Worm (Caenorhabditis elegans) whole organism, young adult: ENCODE measurements around the gene F59A6.11.
A peak's percentile ranks its signal among the peaks of the same experiment; 100 is the strongest.

ENCODE experiments used
- B0336.3 ChIP-seq: fragments of 200-800 bp; sonication (Bioruptor generic); IDR thresholded peaks from 2 replicates; pipeline ENCODE4 v1.3.6; 2022; ENCODE audit warnings: missing genetic modification characterization, missing compliant biosample characterization
- C06A6.2 ChIP-seq: fragments of 200-800 bp; sonication (Bioruptor generic); conservative IDR thresholded peaks from 2 replicates; pipeline ENCODE4 v1.3.6; 2022; ENCODE audit warnings: missing genetic modification characterization, missing compliant biosample characterization
- F10E7.11 ChIP-seq: sonication (generic microtip); optimal IDR thresholded peaks from 2 replicates; lab custom pipeline; 2017; ENCODE audit warnings: mild to moderate bottlenecking, missing genetic modification characterization, moderate library complexity, missing compliant biosample characterization
- F49E8.2 ChIP-seq: sonication (generic microtip); optimal IDR thresholded peaks from 3 replicates; lab custom pipeline; 2017; ENCODE audit warnings: missing genetic modification characterization, mild to moderate bottlenecking, missing compliant biosample characterization, antibody characterized with exemption, moderate library complexity; ENCODE audit not compliant: insufficient read depth
- F57C9.4 ChIP-seq: sonication (generic microtip); optimal IDR thresholded peaks from 2 replicates; lab custom pipeline; 2017; ENCODE audit warnings: mild to moderate bottlenecking, missing genetic modification characterization, missing compliant biosample characterization
- T07F8.4 ChIP-seq: sonication (generic microtip); optimal IDR thresholded peaks from 2 replicates; lab custom pipeline; 2016; ENCODE audit warnings: mild to moderate bottlenecking, missing genetic modification characterization, moderate library complexity, missing compliant biosample characterization
- Y53F4B.3 ChIP-seq: fragments of 200-800 bp; sonication (Bioruptor generic); IDR thresholded peaks from 2 replicates; pipeline ENCODE4 v1.3.6; 2022; ENCODE audit warnings: missing genetic modification reagents, missing genetic modification characterization, missing compliant biosample characterization
- Y56A3A.18 ChIP-seq: fragments of 200-800 bp; sonication (Bioruptor generic); IDR thresholded peaks from 2 replicates; pipeline ENCODE4 v1.3.6; 2022; ENCODE audit warnings: missing genetic modification reagents, missing genetic modification characterization, missing compliant biosample characterization
- ZK185.1 ChIP-seq: sonication (generic microtip); optimal IDR thresholded peaks from 2 replicates; lab custom pipeline; 2016; ENCODE audit warnings: mild to moderate bottlenecking, missing genetic modification characterization, missing compliant biosample characterization; ENCODE audit not compliant: poor library complexity, severe bottlenecking
- aptf-2 ChIP-seq: fragments of 200-800 bp; sonication (Bioruptor generic); conservative IDR thresholded peaks from 2 replicates; pipeline ENCODE4 v1.3.6; 2022; ENCODE audit warnings: missing genetic modification reagents, missing genetic modification characterization, missing compliant biosample characterization
- athp-1 ChIP-seq: sonication (generic microtip); optimal IDR thresholded peaks from 2 replicates; lab custom pipeline; 2017; ENCODE audit warnings: mild to moderate bottlenecking, missing genetic modification characterization, missing compliant biosample characterization
- attf-3 ChIP-seq: fragments of 200-800 bp; sonication (Bioruptor generic); conservative IDR thresholded peaks from 2 replicates; pipeline ENCODE4 v1.3.6; 2022; ENCODE audit warnings: missing genetic modification reagents, missing genetic modification characterization, missing compliant biosample characterization
- attf-6 ChIP-seq: fragments of 200-800 bp; sonication (Bioruptor generic); IDR thresholded peaks from 2 replicates; pipeline ENCODE4 v1.3.6; 2022; ENCODE audit warnings: missing genetic modification reagents, missing genetic modification characterization, missing compliant biosample characterization
- cebp-1 ChIP-seq, 2 experiments: fragments of 200-800 bp in 1 of 2; sonication (Bioruptor generic) in 1 of 2; sonication (generic microtip) in 1 of 2; IDR thresholded peaks in 1 of 2; optimal IDR thresholded peaks in 1 of 2; 2 replicates each; pipeline versions ENCODE4 v1.3.6 to Lab custom; 2017 to 2022; ENCODE audit warnings: missing compliant biosample characterization in 2 of 2, missing genetic modification characterization in 2 of 2, mild to moderate bottlenecking in 1 of 2, missing genetic modification reagents in 1 of 2, moderate library complexity in 1 of 2
- ceh-27 ChIP-seq: fragments of 200-800 bp; sonication (Bioruptor generic); optimal IDR thresholded peaks from 2 replicates; lab custom pipeline; 2018; ENCODE audit warnings: mild to moderate bottlenecking, missing genetic modification characterization, moderate library complexity, missing compliant biosample characterization
- ceh-79 ChIP-seq: sonication (generic microtip); optimal IDR thresholded peaks from 2 replicates; lab custom pipeline; 2017; ENCODE audit warnings: mild to moderate bottlenecking, missing genetic modification characterization, missing compliant biosample characterization
- dpff-1 ChIP-seq: sonication (generic microtip); optimal IDR thresholded peaks from 2 replicates; lab custom pipeline; 2017; ENCODE audit warnings: mild to moderate bottlenecking, missing genetic modification characterization, missing compliant biosample characterization
- dpl-1 ChIP-seq: fragments of 150-350 bp; optimal IDR thresholded peaks from 2 replicates; lab custom pipeline; 2014; ENCODE audit warnings: missing biosample characterization, missing genetic modification reagents, missing genetic modification characterization
- egl-18 ChIP-seq: fragments of 200-800 bp; sonication (Bioruptor generic); IDR thresholded peaks from 2 replicates; pipeline ENCODE4 v1.3.6; 2022; ENCODE audit warnings: missing genetic modification reagents, missing genetic modification characterization, missing compliant biosample characterization
- egl-44 ChIP-seq: fragments of 200-800 bp; sonication (Bioruptor generic); IDR thresholded peaks from 2 replicates; pipeline ENCODE4 v1.3.6; 2022; ENCODE audit warnings: missing genetic modification reagents, missing genetic modification characterization, missing compliant biosample characterization
- egrh-3 ChIP-seq: fragments of 200-800 bp; sonication (Bioruptor generic); IDR thresholded peaks from 2 replicates; pipeline ENCODE4 v1.3.6; 2022; ENCODE audit warnings: missing genetic modification reagents, missing genetic modification characterization, missing compliant biosample characterization
- fkh-3 ChIP-seq: sonication (generic microtip); optimal IDR thresholded peaks from 2 replicates; lab custom pipeline; 2016; ENCODE audit warnings: mild to moderate bottlenecking, missing genetic modification characterization, missing compliant biosample characterization
- lin-35 ChIP-seq, 3 experiments: fragments of 150-350 bp in 2 of 3; sonication (generic microtip) in 1 of 3; optimal IDR thresholded peaks; 2 replicates each; lab custom pipeline; 2014 to 2018; ENCODE audit warnings: missing biosample characterization in 3 of 3, missing genetic modification characterization in 3 of 3, missing genetic modification reagents in 3 of 3
- lin-40 ChIP-seq: sonication (generic microtip); optimal IDR thresholded peaks from 2 replicates; lab custom pipeline; 2016; ENCODE audit warnings: missing genetic modification characterization, mild to moderate bottlenecking, missing compliant biosample characterization, missing genotype, missing genetic modification reagents
- lin-54 ChIP-seq: fragments of 200-800 bp; sonication (Bioruptor generic); optimal IDR thresholded peaks from 2 replicates; lab custom pipeline; 2018; ENCODE audit warnings: mild to moderate bottlenecking, missing genetic modification characterization, missing compliant biosample characterization
- lir-1 ChIP-seq: fragments of 200-800 bp; sonication (Bioruptor generic); conservative IDR thresholded peaks from 2 replicates; pipeline ENCODE4 v1.3.6; 2022; ENCODE audit warnings: missing genetic modification reagents, missing genetic modification characterization, missing compliant biosample characterization
- lsl-1 ChIP-seq: fragments of 200-800 bp; sonication (Bioruptor generic); optimal IDR thresholded peaks from 2 replicates; lab custom pipeline; 2018; ENCODE audit warnings: mild to moderate bottlenecking, missing genetic modification characterization, moderate library complexity, missing compliant biosample characterization
- lsy-27 ChIP-seq: sonication (generic microtip); optimal IDR thresholded peaks from 2 replicates; lab custom pipeline; 2017; ENCODE audit warnings: missing genetic modification characterization, mild to moderate bottlenecking, missing compliant biosample characterization, antibody characterized with exemption, missing genotype, borderline replicate concordance; ENCODE audit not compliant: insufficient read depth
- madf-8 ChIP-seq: fragments of 200-800 bp; sonication (Bioruptor generic); conservative IDR thresholded peaks from 2 replicates; pipeline ENCODE4 v1.3.6; 2022; ENCODE audit warnings: missing genetic modification reagents, missing genetic modification characterization, missing compliant biosample characterization
- mel-28 ChIP-seq: sonication (generic microtip); optimal IDR thresholded peaks from 2 replicates; lab custom pipeline; 2016; ENCODE audit warnings: borderline replicate concordance, mild to moderate bottlenecking, missing genetic modification characterization, missing compliant biosample characterization
- nfya-2 ChIP-seq: fragments of 200-800 bp; sonication (Bioruptor generic); IDR thresholded peaks from 2 replicates; pipeline ENCODE4 v1.3.6; 2022; ENCODE audit warnings: missing genetic modification reagents, missing genetic modification characterization, missing compliant biosample characterization
- nfyb-1 ChIP-seq: fragments of 200-800 bp; sonication (Bioruptor generic); IDR thresholded peaks from 2 replicates; pipeline ENCODE4 v1.3.6; 2022; ENCODE audit warnings: missing genetic modification reagents, missing genetic modification characterization, missing compliant biosample characterization
- nhr-120 ChIP-seq: fragments of 200-800 bp; sonication (Bioruptor generic); IDR thresholded peaks from 2 replicates; pipeline ENCODE4 v1.3.6; 2022; ENCODE audit warnings: missing genetic modification characterization, missing compliant biosample characterization
- nhr-179 ChIP-seq: sonication (generic microtip); optimal IDR thresholded peaks from 2 replicates; lab custom pipeline; 2016; ENCODE audit warnings: mild to moderate bottlenecking, missing genetic modification characterization, missing compliant biosample characterization
- nhr-27 ChIP-seq: fragments of 200-800 bp; sonication (Bioruptor generic); optimal IDR thresholded peaks from 2 replicates; lab custom pipeline; 2018; ENCODE audit warnings: mild to moderate bottlenecking, missing genetic modification characterization, moderate library complexity, missing compliant biosample characterization
- nhr-80 ChIP-seq: sonication (generic microtip); optimal IDR thresholded peaks from 2 replicates; lab custom pipeline; 2016; ENCODE audit warnings: missing genetic modification characterization, missing compliant biosample characterization
- nhr-90 ChIP-seq: sonication (generic microtip); optimal IDR thresholded peaks from 2 replicates; lab custom pipeline; 2016; ENCODE audit warnings: missing genotype, mild to moderate bottlenecking, missing genetic modification characterization, missing compliant biosample characterization
- rcor-1 ChIP-seq: fragments of 200-800 bp; sonication (Bioruptor generic); IDR thresholded peaks from 2 replicates; pipeline ENCODE4 v1.3.6; 2022; ENCODE audit warnings: missing genetic modification reagents, missing genetic modification characterization, missing compliant biosample characterization
- repo-1 ChIP-seq: sonication (generic microtip); optimal IDR thresholded peaks from 2 replicates; lab custom pipeline; 2017; ENCODE audit warnings: mild to moderate bottlenecking, missing genetic modification characterization, missing compliant biosample characterization
- snpc-1.1 ChIP-seq: sonication (generic microtip); optimal IDR thresholded peaks from 2 replicates; lab custom pipeline; 2017; ENCODE audit warnings: missing genetic modification characterization, mild to moderate bottlenecking, missing compliant biosample characterization, antibody characterized with exemption, moderate library complexity, missing genotype, missing genetic modification reagents; ENCODE audit not compliant: insufficient read depth
- tbp1 ChIP-seq: fragments of 200-800 bp; sonication (Bioruptor generic); optimal IDR thresholded peaks from 2 replicates; lab custom pipeline; 2018; ENCODE audit warnings: mild to moderate bottlenecking, missing genetic modification characterization, missing compliant biosample characterization
- tbx-9 ChIP-seq: sonication (generic microtip); optimal IDR thresholded peaks from 2 replicates; lab custom pipeline; 2016; ENCODE audit warnings: borderline replicate concordance, missing genetic modification characterization, inconsistent platforms, missing compliant biosample characterization
- tlf-1 ChIP-seq: fragments of 200-800 bp; sonication (Bioruptor generic); optimal IDR thresholded peaks from 2 replicates; lab custom pipeline; 2018; ENCODE audit warnings: mild to moderate bottlenecking, missing genetic modification characterization, missing compliant biosample characterization
- unc-130 ChIP-seq: sonication (generic microtip); optimal IDR thresholded peaks from 2 replicates; lab custom pipeline; 2016; ENCODE audit warnings: missing genetic modification reagents, missing genetic modification characterization, missing compliant biosample characterization
- unc-62 ChIP-seq: fragments of 150-350 bp; optimal IDR thresholded peaks from 2 replicates; lab custom pipeline; 2014; ENCODE audit warnings: missing biosample characterization, missing genetic modification reagents, missing genetic modification characterization
- ztf-25 ChIP-seq: fragments of 200-800 bp; sonication (Bioruptor generic); IDR thresholded peaks from 2 replicates; pipeline ENCODE4 v1.3.6; 2022; ENCODE audit warnings: missing genetic modification reagents, missing genetic modification characterization, missing compliant biosample characterization
- ztf-26 ChIP-seq: sonication (generic microtip); optimal IDR thresholded peaks from 2 replicates; lab custom pipeline; 2017; ENCODE audit warnings: missing genetic modification characterization, missing compliant biosample characterization

The F59A6.11 gene

DNA sequence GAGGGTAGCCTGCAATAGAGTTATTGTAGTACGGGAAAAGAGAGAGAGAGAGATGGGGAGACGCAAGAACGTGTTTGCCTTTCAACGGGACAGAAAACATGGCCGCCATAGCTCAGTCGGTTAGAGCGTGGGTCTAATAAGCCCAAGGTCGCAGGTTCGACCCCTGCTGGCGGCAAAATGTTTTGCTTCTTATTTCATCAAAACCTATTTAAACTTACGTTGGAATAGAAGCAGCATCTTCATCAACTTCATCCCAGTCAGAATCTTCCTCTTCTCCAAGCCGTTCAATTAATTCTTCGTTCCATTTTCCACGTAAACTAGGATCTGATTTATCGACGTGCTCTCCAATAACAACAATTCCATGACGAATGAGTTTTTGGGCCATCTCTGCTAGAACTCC, 34.1 kb upstream of the F59A6.11 start (continued):
- peak; percentile 24 for TF ChIP-seq nhr-80 (tag; lab: Kevin White, UChicago)
- TF ChIP-seq B0336.3 (GFP tag; lab: Robert Waterston, UW), result peak; percentile 79
- TF ChIP-seq madf-8 (GFP tag; lab: Robert Waterston, UW), result peak; percentile 31; the same call in 1 of the 2 replicates
- TF ChIP-seq nfyb-1, result peak; percentile 87
- peak; percentile 46 for TF ChIP-seq unc-130 (GFP tag; lab: Kevin White, UChicago)
- peak in 1 of 3 experiments; percentile 48 for TF ChIP-seq lin-35 (GFP tag; optimal IDR thresholded peaks at IDR 0.05; lab: Kevin White, UChicago)
- TF ChIP-seq repo-1, result peak; percentile 44
- TF ChIP-seq aptf-2 (GFP tag; lab: Robert Waterston, UW), result no peak
- TF ChIP-seq ceh-79 (tag; lab: Kevin White, UChicago), result peak; percentile 33
- TF ChIP-seq attf-3 (GFP tag; lab: Robert Waterston, UW), result peak; percentile 57; the same call in 1 of the 2 replicates
- peak; percentile 90; the same call in 1 of the 2 replicates for TF ChIP-seq ztf-25 (GFP tag; lab: Robert Waterston, UW)
- TF ChIP-seq T07F8.4 (tag; lab: Kevin White, UChicago), result peak; percentile 38
- no peak; the same call in 1 of the 2 replicates for TF ChIP-seq Y53F4B.3
- no peak for TF ChIP-seq dpl-1 (GFP tag; lab: Kevin White, UChicago)
- TF ChIP-seq rcor-1, result peak; percentile 65
- 0 out of 2 replicates have a peak, but pooled peaks have one; percentile 48 for TF ChIP-seq nhr-120 (GFP tag; lab: Robert Waterston, UW)
- peak; percentile 77 for TF ChIP-seq ZK185.1 (tag; lab: Kevin White, UChicago)
- no peak for TF ChIP-seq tbx-9
- TF ChIP-seq tbp1, result peak; percentile 98
- TF ChIP-seq nhr-179 (tag; lab: Kevin White, UChicago), result no peak
- 0 out of 2 replicates have a peak, but pooled peaks have one; percentile 19 for TF ChIP-seq egl-18
- TF ChIP-seq lsy-27, result peak; percentile 68
- peak; percentile 74 for TF ChIP-seq athp-1 (tag; lab: Kevin White, UChicago)
- TF ChIP-seq Y56A3A.18 (GFP tag; lab: Robert Waterston, UW), result 0 out of 2 replicates have a peak, but pooled peaks have one; percentile 37
- TF ChIP-seq cebp-1 (GFP tag; IDR thresholded peaks at IDR 0.05; lab: Robert Waterston, UW), result peak; percentile 57
- peak; percentile 69 for TF ChIP-seq cebp-1 (tag; optimal IDR thresholded peaks at IDR 0.05; lab: Kevin White, UChicago)
- no peak for TF ChIP-seq snpc-1.1 (tag; lab: Kevin White, UChicago)
- TF ChIP-seq lir-1 (GFP tag; lab: Robert Waterston, UW), result no peak; the same call in 1 of the 2 replicates
- peak; percentile 79; the same call in 1 of the 2 replicates for TF ChIP-seq egl-44 (GFP tag; lab: Robert Waterston, UW)
- TF ChIP-seq F49E8.2, result no peak
- TF ChIP-seq nfya-2 (GFP tag; lab: Robert Waterston, UW), result no peak
- peak; percentile 74 for TF ChIP-seq nhr-27 (tag; lab: Kevin White, UChicago)
- TF ChIP-seq mel-28 (tag; lab: Kevin White, UChicago), result no peak
- peak; percentile 45 for TF ChIP-seq ztf-26 (tag; lab: Kevin White, UChicago)
- peak; percentile 22 for TF ChIP-seq F10E7.11 (tag; lab: Kevin White, UChicago)
- peak; percentile 76 for TF ChIP-seq lin-54 (GFP tag; lab: Kevin White, UChicago)
- TF ChIP-seq C06A6.2 (GFP tag; lab: Robert Waterston, UW), result peak; percentile 35; the same call in 1 of the 2 replicates
- no peak for TF ChIP-seq fkh-3 (tag; lab: Kevin White, UChicago)
- TF ChIP-seq tlf-1 (GFP tag; lab: Kevin White, UChicago), result peak; percentile 14
- no peak for TF ChIP-seq unc-62 (GFP tag; lab: Kevin White, UChicago)
- TF ChIP-seq ceh-27 (GFP tag; lab: Kevin White, UChicago), result peak; percentile 54
- no peak for TF ChIP-seq F57C9.4 (tag; lab: Kevin White, UChicago)
- TF ChIP-seq dpff-1 (tag; lab: Kevin White, UChicago), result no peak
- TF ChIP-seq nhr-90 (tag; lab: Kevin White, UChicago), result peak; percentile 76
- TF ChIP-seq egrh-3 (GFP tag; lab: Robert Waterston, UW), result peak; percentile 39; the same call in 1 of the 2 replicates
- peak; percentile 53 for TF ChIP-seq lin-40 (tag; lab: Kevin White, UChicago)
- TF ChIP-seq attf-6 (GFP tag; lab: Robert Waterston, UW), result peak; percentile 73
- peak; percentile 60 for TF ChIP-seq lsl-1 (GFP tag; lab: Kevin White, UChicago)
